Fruit fly (Drosophila melanogaster) whole organism, embryonic: ENCODE data around the gene ND-39.

Experiments
- Asciz ChIP-seq: fragments of 200-800 bp; sonication (Bioruptor generic); optimal IDR thresholded peaks from 2 replicates; lab custom pipeline; 2017; ENCODE audit warnings: missing biosample characterization, mild to moderate bottlenecking, missing genetic modification characterization, missing genetic modification reagents
- Atf-2 ChIP-seq: fragments of 200-800 bp; sonication (Bioruptor generic); optimal IDR thresholded peaks from 2 replicates; lab custom pipeline; 2016; ENCODE audit warnings: missing biosample characterization, missing genetic modification characterization
- Atf3 ChIP-seq: fragments of 200-800 bp; sonication (Bioruptor generic); optimal IDR thresholded peaks from 3 replicates; lab custom pipeline; 2016; ENCODE audit warnings: missing biosample characterization, missing genetic modification characterization
- CG10267 ChIP-seq: fragments of 200-800 bp; sonication (Bioruptor generic); optimal IDR thresholded peaks from 2 replicates; lab custom pipeline; 2018; ENCODE audit warnings: missing biosample characterization, mild to moderate bottlenecking, missing genetic modification characterization, moderate library complexity
- CG10462 ChIP-seq: fragments of 200-800 bp; sonication (Bioruptor generic); optimal IDR thresholded peaks from 2 replicates; lab custom pipeline; 2016; ENCODE audit warnings: missing biosample characterization, missing genetic modification characterization
- CG12659 ChIP-seq: fragments of 200-800 bp; sonication (Bioruptor generic); optimal IDR thresholded peaks from 3 replicates; lab custom pipeline; 2017; ENCODE audit warnings: mild to moderate bottlenecking, missing biosample characterization, missing genetic modification reagents, missing genetic modification characterization
- CG13424 ChIP-seq: fragments of 200-800 bp; sonication (Bioruptor generic); optimal IDR thresholded peaks from 2 replicates; lab custom pipeline; 2019; ENCODE audit warnings: missing biosample characterization, mild to moderate bottlenecking, missing genetic modification characterization, moderate library complexity
- CG13775 ChIP-seq: fragments of 200-800 bp; sonication (Bioruptor generic); optimal IDR thresholded peaks from 3 replicates; lab custom pipeline; 2017; ENCODE audit warnings: missing biosample characterization, mild to moderate bottlenecking, missing genetic modification characterization
- CG13894 ChIP-seq: fragments of 200-800 bp; sonication (Bioruptor generic); optimal IDR thresholded peaks from 3 replicates; lab custom pipeline; 2018; ENCODE audit warnings: missing biosample characterization, mild to moderate bottlenecking, missing genetic modification characterization, moderate library complexity
- CG14667 ChIP-seq: fragments of 200-800 bp; sonication (Bioruptor generic); IDR thresholded peaks from 2 replicates; pipeline ENCODE4 v1.3.6; 2022; ENCODE audit warnings: missing biosample characterization, missing genetic modification characterization
- CG14710 ChIP-seq: fragments of 200-800 bp; sonication (Bioruptor generic); optimal IDR thresholded peaks from 3 replicates; lab custom pipeline; 2019; ENCODE audit warnings: missing biosample characterization, mild to moderate bottlenecking, missing genetic modification characterization, moderate library complexity
- CG17361 ChIP-seq: fragments of 200-800 bp; sonication (Bioruptor generic); IDR thresholded peaks from 3 replicates; pipeline ENCODE4 v1.3.6; 2022; ENCODE audit warnings: missing biosample characterization, missing genetic modification characterization
- CG17385 ChIP-seq: fragments of 200-800 bp; sonication (Bioruptor generic); optimal IDR thresholded peaks from 3 replicates; lab custom pipeline; 2018; ENCODE audit warnings: missing biosample characterization, mild to moderate bottlenecking, missing genetic modification characterization
- CG2678 ChIP-seq: fragments of 200-800 bp; sonication (Bioruptor generic); optimal IDR thresholded peaks from 3 replicates; lab custom pipeline; 2019; ENCODE audit warnings: missing biosample characterization, mild to moderate bottlenecking, missing genetic modification characterization, moderate library complexity
- CG3163 ChIP-seq: fragments of 200-800 bp; sonication (Bioruptor generic); optimal IDR thresholded peaks from 3 replicates; lab custom pipeline; 2016; ENCODE audit warnings: missing biosample characterization, missing genetic modification characterization
- CG32767 ChIP-seq: fragments of 200-800 bp; sonication (Bioruptor generic); IDR thresholded peaks from 2 replicates; pipeline ENCODE4 v1.3.6; 2022; ENCODE audit warnings: missing biosample characterization, missing genetic modification characterization
- CG4360 ChIP-seq: fragments of 200-800 bp; sonication (Bioruptor generic); IDR thresholded peaks from 2 replicates; pipeline ENCODE4 v1.3.6; 2022; ENCODE audit warnings: missing biosample characterization, missing genetic modification characterization
- CG43689 ChIP-seq: fragments of 200-800 bp; sonication (Bioruptor generic); IDR thresholded peaks from 2 replicates; pipeline ENCODE4 v1.3.6; 2022; ENCODE audit warnings: missing biosample characterization, missing genetic modification characterization
- CG4707 ChIP-seq: fragments of 200-800 bp; sonication (Bioruptor generic); optimal IDR thresholded peaks from 2 replicates; lab custom pipeline; 2018; ENCODE audit warnings: missing biosample characterization, mild to moderate bottlenecking, missing genetic modification characterization, moderate library complexity
- CG4730 ChIP-seq: fragments of 200-800 bp; sonication (Bioruptor generic); IDR thresholded peaks from 2 replicates; pipeline ENCODE4 v1.3.6; 2022; ENCODE audit warnings: missing biosample characterization, missing genetic modification characterization
- CG6791 ChIP-seq: fragments of 200-800 bp; sonication (Bioruptor generic); IDR thresholded peaks from 3 replicates; pipeline ENCODE4 v1.3.6; 2022; ENCODE audit warnings: missing biosample characterization, missing genetic modification characterization; ENCODE audit not compliant: partially characterized antibody
- CG9797 ChIP-seq: fragments of 200-800 bp; sonication (Bioruptor generic); optimal IDR thresholded peaks from 3 replicates; lab custom pipeline; 2018; ENCODE audit warnings: missing biosample characterization, mild to moderate bottlenecking, missing genetic modification characterization
- CG9817 ChIP-seq: fragments of 200-800 bp; sonication (Bioruptor generic); optimal IDR thresholded peaks from 2 replicates; lab custom pipeline; 2018; ENCODE audit warnings: missing biosample characterization, mild to moderate bottlenecking, missing genetic modification characterization, moderate library complexity
- Dek ChIP-seq: fragments of 200-800 bp; sonication (Bioruptor generic); optimal IDR thresholded peaks from 3 replicates; lab custom pipeline; 2019; ENCODE audit warnings: missing biosample characterization, mild to moderate bottlenecking, missing genetic modification characterization, moderate library complexity
- ERR ChIP-seq: fragments of 200-800 bp; sonication (Bioruptor generic); optimal IDR thresholded peaks from 2 replicates; lab custom pipeline; 2016; ENCODE audit warnings: missing biosample characterization, missing genetic modification characterization
- Gsc ChIP-seq: fragments of 200-800 bp; sonication (Bioruptor generic); IDR thresholded peaks from 2 replicates; pipeline ENCODE4 v1.3.6; 2022; ENCODE audit warnings: missing biosample characterization, missing genetic modification characterization
- Jarid2 ChIP-seq: fragments of 200-800 bp; sonication (Bioruptor generic); optimal IDR thresholded peaks from 3 replicates; lab custom pipeline; 2017; ENCODE audit warnings: mild to moderate bottlenecking, missing biosample characterization, missing genetic modification reagents, missing genetic modification characterization
- Nf-YA ChIP-seq: fragments of 200-800 bp; sonication (Bioruptor generic); IDR thresholded peaks from 2 replicates; pipeline ENCODE4 v1.3.6; 2022; ENCODE audit warnings: missing biosample characterization, missing genetic modification characterization
- Nf-YB ChIP-seq: fragments of 200-800 bp; sonication (Bioruptor generic); optimal IDR thresholded peaks from 3 replicates; lab custom pipeline; 2019; ENCODE audit warnings: missing biosample characterization, mild to moderate bottlenecking, missing genetic modification characterization, moderate library complexity
- NfI ChIP-seq: fragments of 200-800 bp; sonication (Bioruptor generic); optimal IDR thresholded peaks from 3 replicates; lab custom pipeline; 2018; ENCODE audit warnings: missing biosample characterization, mild to moderate bottlenecking, missing genetic modification characterization, moderate library complexity
- Opbp ChIP-seq: fragments of 200-800 bp; sonication (Bioruptor generic); IDR thresholded peaks from 3 replicates; pipeline ENCODE4 v1.3.6; 2022; ENCODE audit warnings: missing biosample characterization, missing genetic modification characterization; ENCODE audit not compliant: partially characterized antibody
- Sry-β ChIP-seq: fragments of 200-800 bp; sonication (Bioruptor generic); optimal IDR thresholded peaks from 2 replicates; lab custom pipeline; 2018; ENCODE audit warnings: missing biosample characterization, mild to moderate bottlenecking, missing genetic modification characterization, moderate library complexity
- TFAM ChIP-seq: fragments of 200-800 bp; sonication (Bioruptor generic); optimal IDR thresholded peaks from 2 replicates; lab custom pipeline; 2017; ENCODE audit warnings: missing biosample characterization, missing genetic modification characterization, inconsistent platforms
- Usf ChIP-seq: fragments of 200-800 bp; sonication (Bioruptor generic); optimal IDR thresholded peaks from 2 replicates; lab custom pipeline; 2017; ENCODE audit warnings: missing genotype, missing biosample characterization, missing genetic modification characterization
- az2 ChIP-seq: fragments of 200-800 bp; sonication (Bioruptor generic); optimal IDR thresholded peaks from 3 replicates; lab custom pipeline; 2016; ENCODE audit warnings: missing biosample characterization, missing genetic modification characterization
- btn ChIP-seq: fragments of 200-800 bp; sonication (Bioruptor generic); optimal IDR thresholded peaks from 2 replicates; lab custom pipeline; 2016; ENCODE audit warnings: missing biosample characterization, missing genetic modification characterization
- disco-r ChIP-seq: fragments of 200-800 bp; sonication (Bioruptor generic); optimal IDR thresholded peaks from 2 replicates; lab custom pipeline; 2016; ENCODE audit warnings: missing biosample characterization, missing genetic modification characterization
- dm ChIP-seq: fragments of 200-800 bp; sonication (Bioruptor generic); optimal IDR thresholded peaks from 3 replicates; lab custom pipeline; 2016; ENCODE audit warnings: missing biosample characterization, missing genetic modification characterization
- esg ChIP-seq: fragments of 200-800 bp; sonication (Bioruptor generic); conservative IDR thresholded peaks from 2 replicates; pipeline ENCODE4 v1.3.6; 2022; ENCODE audit warnings: missing biosample characterization, missing genetic modification characterization
- fd102C ChIP-seq: fragments of 200-800 bp; sonication (Bioruptor generic); optimal IDR thresholded peaks from 2 replicates; lab custom pipeline; 2018; ENCODE audit warnings: missing biosample characterization, mild to moderate bottlenecking, missing genetic modification characterization, moderate library complexity
- gt ChIP-seq: fragments of 200-800 bp; sonication (Bioruptor generic); IDR thresholded peaks from 2 replicates; pipeline ENCODE4 v1.3.6; 2022; ENCODE audit warnings: missing biosample characterization, missing genetic modification characterization
- jigr1 ChIP-seq: fragments of 200-800 bp; sonication (Bioruptor generic); IDR thresholded peaks from 3 replicates; pipeline ENCODE4 v1.3.6; 2022; ENCODE audit warnings: missing biosample characterization, missing genetic modification characterization
- nerfin-2 ChIP-seq: fragments of 200-800 bp; sonication (Bioruptor generic); IDR thresholded peaks from 2 replicates; pipeline ENCODE4 v1.3.6; 2022; ENCODE audit warnings: missing biosample characterization, missing genetic modification characterization; ENCODE audit not compliant: partially characterized antibody
- nom ChIP-seq: fragments of 200-800 bp; sonication (Bioruptor generic); optimal IDR thresholded peaks from 2 replicates; lab custom pipeline; 2017; ENCODE audit warnings: missing biosample characterization, missing genetic modification characterization, mild to moderate bottlenecking, moderate library complexity, missing genetic modification reagents
- otp ChIP-seq: fragments of 200-800 bp; sonication (Bioruptor generic); IDR thresholded peaks from 3 replicates; pipeline ENCODE4, ENCODE4 v1.3.6; 2022; ENCODE audit warnings: missing biosample characterization, missing genetic modification characterization
- pho ChIP-seq: fragments of 200-800 bp; sonication (Bioruptor generic); optimal IDR thresholded peaks from 2 replicates; lab custom pipeline; 2016; ENCODE audit warnings: missing biosample characterization, missing genetic modification characterization
- pros ChIP-seq: fragments of 200-800 bp; sonication (Bioruptor generic); optimal IDR thresholded peaks from 3 replicates; lab custom pipeline; 2019; ENCODE audit warnings: missing biosample characterization, mild to moderate bottlenecking, missing genetic modification characterization, moderate library complexity
- sqz ChIP-seq: fragments of 200-800 bp; sonication (Bioruptor generic); optimal IDR thresholded peaks from 3 replicates; lab custom pipeline; 2018; ENCODE audit warnings: missing biosample characterization, mild to moderate bottlenecking, missing genetic modification characterization
- zf30C ChIP-seq: fragments of 200-800 bp; sonication (Bioruptor generic); optimal IDR thresholded peaks from 3 replicates; lab custom pipeline; 2018; ENCODE audit warnings: missing biosample characterization, mild to moderate bottlenecking, missing genetic modification characterization

Gene ND-39

dm6 chr3L:20516519-20517178, 24.8 kb downstream of the ND-39 start (continued):
- TF ChIP-seq CG2678 (tag; lab: Kevin White, UChicago) (peak; percentile 76), CG14667 (no peak; the same call in 1 of the 2 replicates), Nf-YA (GFP tag; lab: Robert Waterston, UW) (no peak), otp (GFP tag; lab: Robert Waterston, UW) (no peak), nerfin-2 (GFP tag; lab: Robert Waterston, UW) (no peak), jigr1 (GFP tag; lab: Robert Waterston, UW) (no peak), CG10267 (tag; lab: Kevin White, UChicago) (peak; percentile 56), CG4730 (peak; percentile 51), az2 (GFP tag; lab: Kevin White, UChicago) (peak; percentile 3), CG3163 (GFP tag; lab: Kevin White, UChicago) (no peak), disco-r (GFP tag; lab: Kevin White, UChicago) (no peak), pros (GFP tag; lab: Kevin White, UChicago) (peak; percentile 49), CG43689 (GFP tag; lab: Robert Waterston, UW) (no peak), CG6791 (GFP tag; lab: Robert Waterston, UW) (peak; percentile 62; the same call in 1 of the 3 replicates), btn (GFP tag; lab: Kevin White, UChicago) (no peak), CG13424 (tag; lab: Kevin White, UChicago) (peak; percentile 61), CG9797 (GFP tag; lab: Kevin White, UChicago) (no peak), gt (no peak), Sry-β (GFP tag; lab: Kevin White, UChicago) (no peak), CG4707 (GFP tag; lab: Kevin White, UChicago) (no peak), CG14710 (tag; lab: Kevin White, UChicago) (peak; percentile 41), esg (peak; percentile 36; the same call in 1 of the 2 replicates), Dek (tag; lab: Kevin White, UChicago) (no peak), nom (GFP tag; lab: Kevin White, UChicago) (no peak), sqz (no peak), Nf-YB (no peak), CG12659 (peak; percentile 37), NfI (GFP tag; lab: Kevin White, UChicago) (no peak), Opbp (GFP tag; lab: Robert Waterston, UW) (0 out of 3 replicates have a peak, but pooled peaks have one; percentile 42), TFAM (GFP tag; lab: Kevin White, UChicago) (no peak), CG4360 (GFP tag; lab: Robert Waterston, UW) (no peak), CG32767 (no peak), CG13775 (GFP tag; lab: Kevin White, UChicago) (no peak), Asciz (GFP tag; lab: Kevin White, UChicago) (no peak), CG9817 (tag; lab: Kevin White, UChicago) (peak; percentile 12), pho (GFP tag; lab: Kevin White, UChicago) (no peak), fd102C (no peak), Gsc (GFP tag; lab: Robert Waterston, UW) (no peak), ERR (GFP tag; lab: Kevin White, UChicago) (no peak), CG10462 (GFP tag; lab: Kevin White, UChicago) (no peak), Atf-2 (GFP tag; lab: Kevin White, UChicago) (no peak), Atf3 (GFP tag; lab: Kevin White, UChicago) (no peak), Jarid2 (GFP tag; lab: Kevin White, UChicago) (no peak), CG17361 (GFP tag; lab: Robert Waterston, UW) (peak; percentile 77), CG13894 (tag; lab: Kevin White, UChicago) (no peak), CG17385 (GFP tag; lab: Kevin White, UChicago) (peak; percentile 33), zf30C (peak; percentile 45), dm (GFP tag; lab: Kevin White, UChicago) (no peak), Usf (peak; percentile 15)
